Worm (Caenorhabditis elegans): ENCODE data around the gene nspf-1.

nspf-1 gene

ce11 chrII:2702757-2703156 is 15.3 kb downstream of the nspf-1 start, which contains the start of gene sri-60:
TSS of gene sri-60 (minus strand) at chrII:2702857.
- TF ChIP-seq tbx-2 (tag; optimal IDR thresholded peaks at IDR 0.05): no peak
- no peak for TF ChIP-seq pha-2 (tag; optimal IDR thresholded peaks at IDR 0.05)
- no peak for TF ChIP-seq pag-3 (tag; optimal IDR thresholded peaks at IDR 0.05; ENCODE audit: borderline replicate concordance)
- TF ChIP-seq ceh-30 (tag; optimal IDR thresholded peaks at IDR 0.05): no peak
- no peak for TF ChIP-seq ceh-9 (tag; optimal IDR thresholded peaks at IDR 0.05)
- TF ChIP-seq fax-1 (tag; optimal IDR thresholded peaks at IDR 0.05): no peak
- TF ChIP-seq elt-4 (tag; optimal IDR thresholded peaks at IDR 0.05): no peak
- TF ChIP-seq ref-2 (tag; optimal IDR thresholded peaks at IDR 0.05): no peak
- no peak for TF ChIP-seq ceh-2 (tag; optimal IDR thresholded peaks at IDR 0.05)
- no peak for TF ChIP-seq ahr-1 (tag; optimal IDR thresholded peaks at IDR 0.05)
- no peak for TF ChIP-seq ama-1 (optimal IDR thresholded peaks at IDR 0.05)
- TF ChIP-seq C08G9.2 (tag; optimal IDR thresholded peaks at IDR 0.05): no peak
- no peak for TF ChIP-seq K02D7.2 (tag; optimal IDR thresholded peaks at IDR 0.05)
- TF ChIP-seq tbx-7 (tag; optimal IDR thresholded peaks at IDR 0.05): no peak
- TF ChIP-seq dve-1 (tag; optimal IDR thresholded peaks at IDR 0.05): no peak
- no peak for TF ChIP-seq nhr-11 (tag; optimal IDR thresholded peaks at IDR 0.05)
- TF ChIP-seq C38D4.7 (GFP tag; optimal IDR thresholded peaks at IDR 0.05): no peak

DNA sequence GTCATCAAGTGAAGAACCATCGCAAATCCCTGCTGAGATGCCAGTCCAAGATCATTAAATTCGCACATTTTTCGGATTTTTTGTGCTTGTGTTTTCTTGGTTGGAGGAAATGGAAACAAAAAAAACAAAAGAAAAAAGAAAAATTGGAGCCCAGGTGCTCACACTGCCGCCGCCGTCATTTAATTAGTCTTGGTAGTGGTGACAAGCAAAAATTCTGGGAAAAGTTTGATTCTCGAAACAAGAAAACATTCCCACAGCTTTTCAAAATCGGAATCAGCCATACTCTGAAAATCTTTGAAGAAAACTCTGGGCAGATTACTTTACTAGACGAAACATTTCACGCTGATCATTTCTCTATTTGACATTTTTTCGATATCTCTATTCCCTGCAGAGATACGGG is 17.8 kb downstream of the nspf-1 start, which contains the start of gene srh-128:
TSS of gene srh-128 (minus strand) at position 101 of the 400 bp plus-strand sequence.
- TF ChIP-seq K09A11.1 (tag; optimal IDR thresholded peaks at IDR 0.05; ENCODE audit: insufficient read depth): no peak
- no peak for TF ChIP-seq ttx-3 (tag; optimal IDR thresholded peaks at IDR 0.05)
- TF ChIP-seq Y22D7AL.16 (tag; optimal IDR thresholded peaks at IDR 0.05): no peak
- no peak for TF ChIP-seq dve-1 (tag; optimal IDR thresholded peaks at IDR 0.05)
- TF ChIP-seq sox-2 (GFP tag; IDR thresholded peaks at IDR 0.05): no peak
- TF ChIP-seq hlh-13 (GFP tag; optimal IDR thresholded peaks at IDR 0.05): no peak
- TF ChIP-seq elt-4 (tag; optimal IDR thresholded peaks at IDR 0.05): no peak
- TF ChIP-seq ceh-22 (tag; optimal IDR thresholded peaks at IDR 0.05): no peak
- TF ChIP-seq dmd-4 (tag; optimal IDR thresholded peaks at IDR 0.05; ENCODE audit: borderline replicate concordance): no peak
- TF ChIP-seq F13H6.1 (tag; optimal IDR thresholded peaks at IDR 0.05): no peak
- TF ChIP-seq hlh-30 (tag; optimal IDR thresholded peaks at IDR 0.05; ENCODE audit: insufficient read depth): no peak
- no peak for TF ChIP-seq elt-2 (tag; optimal IDR thresholded peaks at IDR 0.05)
- TF ChIP-seq unc-42 (tag; optimal IDR thresholded peaks at IDR 0.05): no peak
- TF ChIP-seq nhr-11 (tag; optimal IDR thresholded peaks at IDR 0.05): no peak
- no peak for TF ChIP-seq lim-6 (tag; optimal IDR thresholded peaks at IDR 0.05)
- no peak for TF ChIP-seq pha-4 (tag; optimal IDR thresholded peaks at IDR 0.05)

DNA sequence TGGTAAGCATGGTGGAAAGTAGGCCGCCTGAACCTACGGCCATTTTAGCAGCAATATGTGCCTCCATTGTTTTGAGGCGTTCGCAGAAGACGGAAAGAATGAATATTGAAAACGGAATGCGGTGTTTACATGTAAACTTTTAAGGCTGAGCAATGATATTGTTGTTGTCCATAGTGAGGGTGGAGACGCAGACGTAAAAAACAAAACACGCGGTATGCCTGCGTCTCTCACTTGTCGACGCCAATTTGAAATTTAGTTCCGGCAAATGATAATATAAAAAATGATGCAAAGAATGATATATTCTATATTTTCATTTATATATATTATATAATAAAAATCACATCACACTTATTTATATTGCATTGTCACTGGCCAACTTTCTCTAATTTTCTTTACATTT is 20.4 kb downstream of the nspf-1 start, which contains the start of gene Y47G7B.2:
TSS of gene Y47G7B.2 (minus strand) at position 143 of the 400 bp plus-strand sequence.
- TF ChIP-seq rnt-1 (tag; optimal IDR thresholded peaks at IDR 0.05) (no peak), Y22D7AL.16 (tag; optimal IDR thresholded peaks at IDR 0.05) (no peak), hlh-8 (tag; optimal IDR thresholded peaks at IDR 0.05) (no peak), ahr-1 (tag; optimal IDR thresholded peaks at IDR 0.05) (no peak), nfya-1 (tag; optimal IDR thresholded peaks at IDR 0.05) (no peak), ceh-6 (GFP tag; optimal IDR thresholded peaks at IDR 0.05) (no peak), ceh-45 (GFP tag; IDR thresholded peaks at IDR 0.05) (no peak), mec-3 (tag; optimal IDR thresholded peaks at IDR 0.05; ENCODE audit: borderline replicate concordance) (no peak), ref-2 (tag; optimal IDR thresholded peaks at IDR 0.05) (no peak), ceh-31 (tag; optimal IDR thresholded peaks at IDR 0.05) (no peak), madf-2 (tag; optimal IDR thresholded peaks at IDR 0.05) (no peak), sdc-2 (tag; optimal IDR thresholded peaks at IDR 0.05) (no peak), ztf-16 (tag; optimal IDR thresholded peaks at IDR 0.05) (no peak), unc-42 (tag; optimal IDR thresholded peaks at IDR 0.05) (no peak), hlh-15 (tag; optimal IDR thresholded peaks at IDR 0.05) (no peak), dve-1 (tag; optimal IDR thresholded peaks at IDR 0.05) (no peak)
